Fruit fly (Drosophila melanogaster): ENCODE measurements around the gene Nuak.
A peak's percentile ranks its signal among the peaks of the same experiment; 100 is the strongest.

The Nuak gene

dm6 chr3R:10332823-10333263, 68.7 kb downstream of the Nuak start, which contains the start of gene sle (continued):
- TF ChIP-seq bowl (GFP tag; IDR thresholded peaks at IDR 0.05) (peak; percentile 37; the same call in 1 of the 2 replicates), CG6683 (GFP tag; optimal IDR thresholded peaks at IDR 0.05) (peak; percentile 29), CG14014 (GFP tag; IDR thresholded peaks at IDR 0.05) (no peak), ems (GFP tag; optimal IDR thresholded peaks at IDR 0.05) (peak; percentile 72), Bteb2 (GFP tag; optimal IDR thresholded peaks at IDR 0.05) (peak; percentile 66), jigr1 (GFP tag; IDR thresholded peaks at IDR 0.05) (no peak), CG11504 (tag; optimal IDR thresholded peaks at IDR 0.05) (no peak), E2f2 (GFP tag; IDR thresholded peaks at IDR 0.05) (peak; percentile 86), croc (GFP tag; conservative IDR thresholded peaks at IDR 0.05) (no peak), CG4854 (GFP tag; optimal IDR thresholded peaks at IDR 0.05) (peak; percentile 54), fd102C (GFP tag; optimal IDR thresholded peaks at IDR 0.05) (no peak), CG12104 (GFP tag; optimal IDR thresholded peaks at IDR 0.05) (peak; percentile 11), HLH4C (GFP tag; IDR thresholded peaks at IDR 0.05; ENCODE audit: partially characterized antibody) (peak; percentile 67), CG11696 (GFP tag; IDR thresholded peaks at IDR 0.05) (no peak), cwo (GFP tag; optimal IDR thresholded peaks at IDR 0.05) (no peak), dysf (GFP tag; IDR thresholded peaks at IDR 0.05) (peak; percentile 30; the same call in 1 of the 3 replicates), tll (GFP tag; optimal IDR thresholded peaks at IDR 0.05) (no peak), Ptx1 (GFP tag; IDR thresholded peaks at IDR 0.05) (peak; percentile 38; the same call in 1 of the 2 replicates), CG17802 (tag; optimal IDR thresholded peaks at IDR 0.05) (peak; percentile 38), Atf3 (GFP tag; optimal IDR thresholded peaks at IDR 0.05) (peak; percentile 5), Lhr (GFP tag; optimal IDR thresholded peaks at IDR 0.05) (peak; percentile 48), Opbp (GFP tag; IDR thresholded peaks at IDR 0.05; ENCODE audit: partially characterized antibody) (peak; percentile 49; the same call in 2 of the 3 replicates), CG31365 (tag; optimal IDR thresholded peaks at IDR 0.05) (no peak), sob (GFP tag; IDR thresholded peaks at IDR 0.05) (peak; percentile 61), CG13775 (GFP tag; optimal IDR thresholded peaks at IDR 0.05) (peak; percentile 47), crp (GFP tag; optimal IDR thresholded peaks at IDR 0.05) (peak in 1 of 2 experiments; percentile 65), E2f1 (GFP tag; IDR thresholded peaks at IDR 0.05) (peak; percentile 38; the same call in 1 of the 2 replicates), toy (GFP tag; IDR thresholded peaks at IDR 0.05) (no peak), CG30403 (GFP tag; optimal IDR thresholded peaks at IDR 0.05) (peak; percentile 66), CG3847 (GFP tag; IDR thresholded peaks at IDR 0.05) (peak; percentile 65), lbe (GFP tag; optimal IDR thresholded peaks at IDR 0.05) (no peak), Ets97D (GFP tag; optimal IDR thresholded peaks at IDR 0.05) (peak; percentile 79), Scr (GFP tag; IDR thresholded peaks at IDR 0.05; ENCODE audit: partially characterized antibody) (peak; percentile 59), ara (GFP tag; IDR thresholded peaks at IDR 0.05) (peak; percentile 41; the same call in 1 of the 2 replicates), CHES-1-like (GFP tag; optimal IDR thresholded peaks at IDR 0.05) (peak; percentile 78), ken (GFP tag; IDR thresholded peaks at IDR 0.05) (peak; percentile 49; the same call in 1 of the 3 replicates), CG33557 (GFP tag; optimal IDR thresholded peaks at IDR 0.05) (peak; percentile 33), lilli (GFP tag; optimal IDR thresholded peaks at IDR 0.05) (peak; percentile 79), CG18764 (GFP tag; optimal IDR thresholded peaks at IDR 0.05) (peak; percentile 11), nmo (GFP tag; optimal IDR thresholded peaks at IDR 0.05) (peak; percentile 61), Dbx (GFP tag; IDR thresholded peaks at IDR 0.05) (peak; percentile 73), CG17328 (GFP tag; IDR thresholded peaks at IDR 0.05) (peak; percentile 21; the same call in 1 of the 2 replicates), CG12155 (GFP tag; optimal IDR thresholded peaks at IDR 0.05) (peak; percentile 76), NfI (GFP tag; optimal IDR thresholded peaks at IDR 0.05) (peak; percentile 55), sima (GFP tag; optimal IDR thresholded peaks at IDR 0.05) (peak; percentile 5), vfl (GFP tag; optimal IDR thresholded peaks at IDR 0.05) (peak; percentile 32), CG3407 (GFP tag; optimal IDR thresholded peaks at IDR 0.05) (no peak), CG18011 (GFP tag; optimal IDR thresholded peaks at IDR 0.05) (peak; percentile 54), CG13287 (GFP tag; IDR thresholded peaks at IDR 0.05; ENCODE audit: partially characterized antibody) (peak; percentile 68), CG7928 (GFP tag; optimal IDR thresholded peaks at IDR 0.05) (peak; percentile 54)

Measured in whole organism, embryonic.